Fruit fly (Drosophila melanogaster): ENCODE measurements around the gene CG43059.

CG43059 gene

DNA sequence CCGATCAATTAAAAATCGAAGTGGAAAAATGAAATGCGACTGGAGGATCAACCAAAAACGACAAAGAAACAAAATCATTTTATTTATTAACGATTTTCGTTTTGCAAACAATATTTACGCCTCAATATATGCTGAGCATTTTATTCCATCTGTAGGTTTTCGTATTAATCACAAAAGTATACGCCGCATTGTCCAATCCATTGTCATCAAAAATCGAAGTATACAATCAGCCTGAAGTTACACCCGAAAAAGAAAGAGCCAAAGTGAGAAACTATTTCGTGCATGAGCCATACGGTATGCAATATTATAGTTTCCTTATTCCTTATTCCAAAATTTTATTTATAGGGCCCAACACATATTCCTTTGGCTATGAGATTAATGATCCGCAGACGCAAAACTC is 10.2 kb upstream of the CG43059 start:
- TF ChIP-seq esn (GFP tag; optimal IDR thresholded peaks at IDR 0.05) (no peak), Eip78C (GFP tag) (peak; percentile 12)

DNA sequence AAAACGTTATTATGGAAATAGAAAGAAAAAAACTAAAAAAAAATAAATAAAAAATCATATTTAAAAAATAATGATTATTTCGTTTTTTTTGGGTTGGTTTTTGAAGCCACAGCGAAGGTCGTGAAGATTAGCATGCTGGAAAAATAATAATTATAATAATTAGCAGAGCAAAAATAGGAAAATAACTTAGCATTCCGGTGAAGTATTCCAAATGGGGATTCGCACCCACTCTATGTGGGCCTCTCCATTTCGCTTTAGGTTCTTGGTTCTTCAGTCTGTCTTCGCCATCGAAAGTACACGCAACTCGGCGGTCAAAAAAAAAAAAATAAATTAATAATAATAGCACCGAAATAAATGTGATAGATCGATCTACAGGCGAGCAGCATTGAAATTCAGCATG is 9.5 kb upstream of the CG43059 start, which contains the start of gene CG34462:
Gene CG34462 (plus strand): TSS at position 301 of the 400 bp plus-strand sequence.
- TF ChIP-seq CG6163 (GFP tag; IDR thresholded peaks at IDR 0.05) (no peak), CG10669 (GFP tag; optimal IDR thresholded peaks at IDR 0.05) (no peak)

dm6 chr3L:8325559-8325958 is 6.8 kb upstream of the CG43059 start, which contains the start of gene CG34461:
Gene CG34461 (plus strand): TSS chr3L:8325859.
- TF ChIP-seq CG8119 (GFP tag; IDR thresholded peaks at IDR 0.05) (no peak), CG9139 (GFP tag; optimal IDR thresholded peaks at IDR 0.05) (no peak), lz (GFP tag; optimal IDR thresholded peaks at IDR 0.05) (no peak), Sox102F (GFP tag; optimal IDR thresholded peaks at IDR 0.05) (no peak), CG34406 (GFP tag; optimal IDR thresholded peaks at IDR 0.05) (no peak), svp (GFP tag) (no peak), eg (GFP tag; IDR thresholded peaks at IDR 0.05) (no peak), fd59A (GFP tag; optimal IDR thresholded peaks at IDR 0.05) (no peak), Smox (GFP tag; optimal IDR thresholded peaks at IDR 0.05) (no peak), CG11902 (GFP tag; optimal IDR thresholded peaks at IDR 0.05) (no peak), CG8319 (GFP tag; optimal IDR thresholded peaks at IDR 0.05) (no peak), CG6808 (GFP tag; optimal IDR thresholded peaks at IDR 0.05) (no peak), CG11762 (GFP tag; optimal IDR thresholded peaks at IDR 0.05; ENCODE audit: insufficient read depth) (no peak), OdsH (GFP tag; optimal IDR thresholded peaks at IDR 0.05) (no peak), CG6792 (GFP tag; optimal IDR thresholded peaks at IDR 0.05) (no peak), Hr4 (GFP tag; optimal IDR thresholded peaks at IDR 0.05) (no peak), CG15336 (GFP tag; IDR thresholded peaks at IDR 0.05) (no peak), Eip75B (GFP tag; optimal IDR thresholded peaks at IDR 0.05) (no peak), CG32006 (GFP tag; optimal IDR thresholded peaks at IDR 0.05) (no peak), Eip93F (GFP tag; optimal IDR thresholded peaks at IDR 0.05) (no peak)

dm6 chr3L:8323817-8324216 is 5.1 kb upstream of the CG43059 start:
- TF ChIP-seq fd85E (GFP tag; optimal IDR thresholded peaks at IDR 0.05): no peak
- TF ChIP-seq svp (GFP tag): peak; percentile 2
- no peak for TF ChIP-seq Sox14 (GFP tag; optimal IDR thresholded peaks at IDR 0.05)
- no peak for TF ChIP-seq OdsH (GFP tag; optimal IDR thresholded peaks at IDR 0.05)
- no peak for TF ChIP-seq pdm3 (GFP tag; optimal IDR thresholded peaks at IDR 0.05)
- no peak for TF ChIP-seq CG32006 (GFP tag; optimal IDR thresholded peaks at IDR 0.05)
- no peak for TF ChIP-seq Eip78C (GFP tag)

DNA sequence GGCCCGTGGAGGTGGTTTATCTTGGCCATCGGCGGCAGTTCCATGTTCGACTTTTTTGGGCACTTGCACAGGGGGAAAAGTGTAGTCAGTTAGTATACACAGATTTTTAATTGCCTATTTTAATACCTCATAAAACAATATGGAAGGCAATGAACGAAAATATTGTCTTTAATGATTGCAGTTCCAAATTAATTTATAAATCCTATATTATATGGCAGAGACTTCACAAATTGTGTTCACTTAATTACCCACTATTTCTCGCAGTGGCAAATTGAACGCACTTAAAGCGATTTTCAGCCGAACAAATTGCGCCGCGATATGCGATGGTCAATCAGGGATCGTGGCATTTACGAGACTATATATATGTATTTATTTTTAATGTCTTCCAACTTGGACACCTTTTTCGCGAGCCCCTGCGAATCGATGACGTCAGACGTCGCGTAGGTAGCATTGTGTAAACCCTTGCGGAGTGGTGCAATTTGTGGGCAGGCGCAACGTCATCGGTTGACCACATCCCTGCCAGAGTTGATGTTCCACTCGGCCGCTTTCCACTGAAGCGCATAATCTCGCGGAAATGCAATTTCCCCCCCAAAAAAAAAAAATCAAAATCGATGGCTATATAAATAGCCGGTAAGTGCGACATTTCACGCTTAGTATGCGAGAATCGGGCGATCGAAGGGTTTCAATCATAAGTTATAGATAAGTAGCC is 1.5 kb upstream of the CG43059 start, which contains the start of gene CG13670:
Gene CG13670 (plus strand): TSS at position 659 of the 709 bp plus-strand sequence.
- TF ChIP-seq net (GFP tag; optimal IDR thresholded peaks at IDR 0.05): peak; percentile 36
- TF ChIP-seq Smox (GFP tag; optimal IDR thresholded peaks at IDR 0.05): no peak
- TF ChIP-seq CG8632 (GFP tag; optimal IDR thresholded peaks at IDR 0.05): no peak
- no peak for TF ChIP-seq CG10631 (GFP tag; optimal IDR thresholded peaks at IDR 0.05)
- peak; percentile 29 for TF ChIP-seq achi (GFP tag; optimal IDR thresholded peaks at IDR 0.05)
- no peak for TF ChIP-seq CG11294 (GFP tag; IDR thresholded peaks at IDR 0.05)
- no peak for TF ChIP-seq esn (GFP tag; optimal IDR thresholded peaks at IDR 0.05)
- no peak for TF ChIP-seq fd59A (GFP tag; optimal IDR thresholded peaks at IDR 0.05)
- TF ChIP-seq CG1621 (tag; optimal IDR thresholded peaks at IDR 0.05): no peak
- TF ChIP-seq Blimp-1 (GFP tag; optimal IDR thresholded peaks at IDR 0.05): no peak
- no peak for TF ChIP-seq Eip75B (GFP tag; optimal IDR thresholded peaks at IDR 0.05)
- no peak for TF ChIP-seq Ets96B (tag; optimal IDR thresholded peaks at IDR 0.05)
- peak; percentile 68 for TF ChIP-seq Eip78C (GFP tag)
- no peak for TF ChIP-seq Ets21C (GFP tag; optimal IDR thresholded peaks at IDR 0.05)
- no peak for TF ChIP-seq ss (GFP tag; optimal IDR thresholded peaks at IDR 0.05)
- TF ChIP-seq Hr4 (GFP tag; optimal IDR thresholded peaks at IDR 0.05): peak; percentile 43
- no peak for TF ChIP-seq CG6854 (GFP tag; optimal IDR thresholded peaks at IDR 0.05)
- peak; percentile 57 for TF ChIP-seq CG15336 (GFP tag; IDR thresholded peaks at IDR 0.05)
- TF ChIP-seq dac (GFP tag; optimal IDR thresholded peaks at IDR 0.05): no peak
- no peak for TF ChIP-seq lz (GFP tag; optimal IDR thresholded peaks at IDR 0.05)
- TF ChIP-seq CG8119 (GFP tag; IDR thresholded peaks at IDR 0.05): peak; percentile 56; the same call in 1 of the 3 replicates
- TF ChIP-seq CG16779 (tag; optimal IDR thresholded peaks at IDR 0.05): no peak
- peak; percentile 12 for TF ChIP-seq CG34406 (GFP tag; optimal IDR thresholded peaks at IDR 0.05)
- no peak for TF ChIP-seq Gug (GFP tag; IDR thresholded peaks at IDR 0.05)
- no peak for TF ChIP-seq fd85E (GFP tag; optimal IDR thresholded peaks at IDR 0.05)
- peak; percentile 18 for TF ChIP-seq cyc (GFP tag; optimal IDR thresholded peaks at IDR 0.05)
- no peak for TF ChIP-seq Sox102F (GFP tag; optimal IDR thresholded peaks at IDR 0.05)
- TF ChIP-seq CG10669 (GFP tag; optimal IDR thresholded peaks at IDR 0.05): no peak

Data from whole organism, prepupa.